Worm (Caenorhabditis elegans) whole organism, late embryonic: ENCODE measurements around the gene H38K22.9.

Experiments used
- C08G9.2 ChIP-seq: sonication (generic microtip); optimal IDR thresholded peaks from 2 replicates; lab custom pipeline; 2016; ENCODE audit warnings: mild to moderate bottlenecking, missing genetic modification characterization, moderate library complexity, missing compliant biosample characterization
- F13H6.1 ChIP-seq: sonication (generic microtip); optimal IDR thresholded peaks from 2 replicates; lab custom pipeline; 2016; ENCODE audit warnings: missing genetic modification characterization, missing compliant biosample characterization
- K02D7.2 ChIP-seq: sonication (generic microtip); optimal IDR thresholded peaks from 2 replicates; lab custom pipeline; 2017; ENCODE audit warnings: mild to moderate bottlenecking, missing genetic modification characterization, missing compliant biosample characterization
- K09A11.1 ChIP-seq: sonication (generic microtip); optimal IDR thresholded peaks from 2 replicates; lab custom pipeline; 2017; ENCODE audit warnings: antibody characterized with exemption, mild to moderate bottlenecking, missing genetic modification characterization, missing compliant biosample characterization; ENCODE audit not compliant: insufficient read depth
- Y22D7AL.16 ChIP-seq: sonication (generic microtip); optimal IDR thresholded peaks from 2 replicates; lab custom pipeline; 2016; ENCODE audit warnings: missing genetic modification characterization, missing compliant biosample characterization
- ceh-14 ChIP-seq: sonication (generic microtip); optimal IDR thresholded peaks from 2 replicates; lab custom pipeline; 2016; ENCODE audit warnings: missing genotype, missing genetic modification characterization, missing compliant biosample characterization
- ceh-18 ChIP-seq: sonication (generic microtip); optimal IDR thresholded peaks from 2 replicates; lab custom pipeline; 2016; ENCODE audit warnings: missing genetic modification characterization, missing compliant biosample characterization
- ceh-19 ChIP-seq: fragments of 200-800 bp; sonication (Bioruptor generic); optimal IDR thresholded peaks from 2 replicates; lab custom pipeline; 2018; ENCODE audit warnings: mild to moderate bottlenecking, missing genetic modification characterization, missing compliant biosample characterization
- ceh-2 ChIP-seq: sonication (generic microtip); optimal IDR thresholded peaks from 2 replicates; lab custom pipeline; 2016; ENCODE audit warnings: missing genotype, missing genetic modification characterization, missing compliant biosample characterization
- ceh-22 ChIP-seq: sonication (generic microtip); optimal IDR thresholded peaks from 2 replicates; lab custom pipeline; 2017; ENCODE audit warnings: missing biosample characterization, missing genetic modification characterization
- ceh-30 ChIP-seq: fragments of 150-350 bp; optimal IDR thresholded peaks from 2 replicates; lab custom pipeline; 2014; ENCODE audit warnings: missing biosample characterization, missing genetic modification characterization
- ceh-31 ChIP-seq: sonication (generic microtip); optimal IDR thresholded peaks from 2 replicates; lab custom pipeline; 2016; ENCODE audit warnings: missing genetic modification characterization, missing compliant biosample characterization
- ceh-48 ChIP-seq: sonication (generic microtip); optimal IDR thresholded peaks from 2 replicates; lab custom pipeline; 2016; ENCODE audit warnings: missing genetic modification characterization, inconsistent platforms, missing compliant biosample characterization
- dmd-4 ChIP-seq: sonication (generic microtip); optimal IDR thresholded peaks from 2 replicates; lab custom pipeline; 2016; ENCODE audit warnings: borderline replicate concordance, missing genetic modification characterization, missing compliant biosample characterization
- dve-1 ChIP-seq: sonication (generic microtip); optimal IDR thresholded peaks from 2 replicates; lab custom pipeline; 2017; ENCODE audit warnings: antibody characterized with exemption, mild to moderate bottlenecking, missing genetic modification characterization, missing compliant biosample characterization
- elt-4 ChIP-seq: sonication (generic microtip); optimal IDR thresholded peaks from 2 replicates; lab custom pipeline; 2016; ENCODE audit warnings: missing genetic modification characterization, missing compliant biosample characterization
- ets-4 ChIP-seq: sonication (generic microtip); optimal IDR thresholded peaks from 2 replicates; lab custom pipeline; 2016; ENCODE audit warnings: missing genetic modification characterization, missing compliant biosample characterization
- hlh-13 ChIP-seq: fragments of 200-800 bp; sonication (Bioruptor generic); optimal IDR thresholded peaks from 2 replicates; lab custom pipeline; 2018; ENCODE audit warnings: mild to moderate bottlenecking, missing genetic modification characterization, missing compliant biosample characterization
- hlh-30 ChIP-seq: sonication (generic microtip); optimal IDR thresholded peaks from 2 replicates; lab custom pipeline; 2017; ENCODE audit warnings: antibody characterized with exemption, missing genetic modification characterization, missing compliant biosample characterization; ENCODE audit not compliant: insufficient read depth
- lim-6 ChIP-seq: sonication (generic microtip); optimal IDR thresholded peaks from 2 replicates; lab custom pipeline; 2016; ENCODE audit warnings: missing genetic modification characterization, missing compliant biosample characterization
- mec-3 ChIP-seq: sonication (generic microtip); optimal IDR thresholded peaks from 2 replicates; lab custom pipeline; 2016; ENCODE audit warnings: borderline replicate concordance, missing genetic modification characterization, missing compliant biosample characterization
- nfya-1 ChIP-seq: sonication (generic microtip); optimal IDR thresholded peaks from 2 replicates; lab custom pipeline; 2017; ENCODE audit warnings: missing genetic modification characterization, mild to moderate bottlenecking, missing compliant biosample characterization, antibody characterized with exemption, moderate library complexity
- pat-9 ChIP-seq: fragments of 200-800 bp; sonication (Bioruptor generic); optimal IDR thresholded peaks from 2 replicates; lab custom pipeline; 2018; ENCODE audit warnings: mild to moderate bottlenecking, missing genetic modification characterization, moderate library complexity, missing compliant biosample characterization
- pha-2 ChIP-seq: sonication (generic microtip); optimal IDR thresholded peaks from 2 replicates; lab custom pipeline; 2017; ENCODE audit warnings: mild to moderate bottlenecking, missing genetic modification characterization, missing compliant biosample characterization
- pros-1 ChIP-seq: fragments of 150-350 bp; optimal IDR thresholded peaks from 2 replicates; lab custom pipeline; 2014; ENCODE audit warnings: missing biosample characterization, missing genetic modification reagents, missing genetic modification characterization
- ref-2 ChIP-seq: sonication (generic microtip); optimal IDR thresholded peaks from 2 replicates; lab custom pipeline; 2016; ENCODE audit warnings: missing genetic modification characterization, missing compliant biosample characterization
- sdc-2 ChIP-seq: sonication (generic microtip); optimal IDR thresholded peaks from 2 replicates; lab custom pipeline; 2016; ENCODE audit warnings: missing genotype, missing genetic modification characterization, missing compliant biosample characterization
- syd-9 ChIP-seq: sonication (generic microtip); optimal IDR thresholded peaks from 2 replicates; lab custom pipeline; 2016; ENCODE audit warnings: mild to moderate bottlenecking, missing genetic modification characterization, moderate library complexity, missing compliant biosample characterization
- tbx-2 ChIP-seq: sonication (generic microtip); optimal IDR thresholded peaks from 2 replicates; lab custom pipeline; 2016; ENCODE audit warnings: missing genetic modification characterization, missing compliant biosample characterization
- unc-42 ChIP-seq: sonication (generic microtip); optimal IDR thresholded peaks from 2 replicates; lab custom pipeline; 2016; ENCODE audit warnings: missing genotype, missing genetic modification characterization, missing compliant biosample characterization
- unc-55 ChIP-seq: sonication (generic microtip); optimal IDR thresholded peaks from 2 replicates; lab custom pipeline; 2017; ENCODE audit warnings: missing biosample characterization, missing genetic modification reagents, missing genetic modification characterization
- unc-86 ChIP-seq: sonication (generic microtip); optimal IDR thresholded peaks from 2 replicates; lab custom pipeline; 2016; ENCODE audit warnings: missing genetic modification characterization, missing compliant biosample characterization

H38K22.9 gene

DNA sequence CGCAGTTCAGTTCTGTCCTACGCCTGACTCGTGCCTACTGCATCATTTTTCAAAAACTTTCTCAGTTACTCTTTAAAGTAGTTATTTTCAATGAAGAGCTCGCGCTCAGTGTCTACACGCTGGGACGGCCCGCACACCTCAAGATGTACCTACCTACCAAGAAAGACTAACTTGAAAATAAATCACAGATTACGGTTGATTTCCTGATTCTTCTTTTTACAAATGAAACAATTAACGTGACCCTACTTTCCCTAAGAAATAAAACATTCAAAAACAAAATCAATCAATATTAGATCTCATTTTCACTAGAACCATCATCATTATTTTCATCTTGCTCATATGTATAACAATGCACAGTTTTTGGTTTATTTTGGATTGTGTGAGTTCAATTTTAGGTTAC is 2.6 kb upstream of the H38K22.9 start, which contains the start of gene H38K22.7:
Gene H38K22.7, plus strand, starts transcription at position 301 of the 400 bp plus-strand sequence.
- TF ChIP-seq syd-9 (tag; lab: Kevin White, UChicago), result no peak
- TF ChIP-seq ets-4, result no peak
- no peak for TF ChIP-seq ceh-2 (tag; lab: Kevin White, UChicago)

DNA sequence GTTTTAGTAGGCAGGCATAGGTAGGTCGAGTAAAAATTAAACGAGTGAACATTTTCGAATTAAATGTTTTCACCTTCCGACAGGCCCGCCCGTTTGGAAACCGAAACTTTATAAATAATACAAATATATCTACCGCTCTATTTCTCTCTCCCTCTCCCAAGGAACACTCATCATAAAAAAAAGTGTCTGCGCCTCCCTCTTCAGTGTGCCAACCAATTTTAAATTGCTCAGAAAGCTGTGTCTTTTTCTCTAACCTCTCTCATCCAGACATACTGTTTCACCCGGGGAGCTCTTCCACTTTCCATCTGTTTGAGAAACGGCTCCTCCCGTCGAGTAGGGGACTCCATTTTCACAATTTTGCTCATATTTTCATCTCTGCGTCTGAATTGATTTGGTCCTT is 839 bp upstream of the H38K22.9 start:
- TF ChIP-seq syd-9 (tag; lab: Kevin White, UChicago) (no peak), unc-42 (tag; lab: Kevin White, UChicago) (peak; percentile 21), mec-3 (tag; lab: Kevin White, UChicago) (no peak), pros-1 (tag; lab: Kevin White, UChicago) (no peak), unc-55 (GFP tag; lab: Kevin White, UChicago) (no peak), ets-4 (no peak), ceh-14 (peak; percentile 12), ceh-48 (tag; lab: Kevin White, UChicago) (no peak), ceh-18 (peak; percentile 22), nfya-1 (tag; lab: Kevin White, UChicago) (peak; percentile 8), sdc-2 (tag; lab: Kevin White, UChicago) (no peak), ref-2 (tag; lab: Kevin White, UChicago) (no peak), pha-2 (no peak)

DNA sequence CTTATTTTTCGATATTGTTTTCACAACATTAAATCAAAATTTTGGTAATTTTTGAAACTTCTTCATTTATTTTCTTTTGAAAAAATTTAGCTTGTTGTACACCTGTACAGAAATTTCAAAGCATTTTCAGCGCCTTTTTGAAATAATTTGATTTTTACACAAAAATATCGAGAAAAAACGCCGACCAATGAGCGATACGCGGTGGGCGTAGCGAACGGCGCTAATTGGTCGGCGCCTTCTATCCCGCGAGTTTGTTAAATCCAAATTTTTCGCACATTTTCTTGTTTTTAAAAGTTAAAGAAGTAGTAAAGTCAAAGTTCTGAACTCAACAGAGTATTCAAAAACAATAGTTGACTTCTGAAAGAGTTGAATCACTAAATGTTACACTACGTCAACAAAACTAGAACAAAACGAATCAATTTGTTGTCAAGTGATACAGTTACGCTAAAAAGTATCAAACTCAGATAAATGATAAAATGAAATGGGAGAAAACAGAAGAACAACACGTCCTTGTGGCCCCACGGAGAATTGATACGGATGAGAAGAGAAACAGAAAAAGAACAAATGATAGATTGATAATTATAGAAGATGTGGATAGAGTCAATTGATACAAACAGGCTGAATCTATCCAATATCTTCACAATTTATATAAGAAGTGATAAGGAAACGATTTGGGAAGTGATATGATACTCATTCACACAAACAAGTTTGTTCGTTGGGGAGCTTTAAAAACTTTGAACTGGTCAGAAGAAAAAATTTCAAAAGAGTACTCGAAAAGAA is 4.4 kb downstream of the H38K22.9 start:
- TF ChIP-seq ceh-31, result no peak
- TF ChIP-seq ceh-30, result no peak
- TF ChIP-seq tbx-2 (tag; lab: Kevin White, UChicago), result no peak
- no peak for TF ChIP-seq ceh-22 (tag; lab: Kevin White, UChicago)
- TF ChIP-seq nfya-1 (tag; lab: Kevin White, UChicago), result peak; percentile 83

DNA sequence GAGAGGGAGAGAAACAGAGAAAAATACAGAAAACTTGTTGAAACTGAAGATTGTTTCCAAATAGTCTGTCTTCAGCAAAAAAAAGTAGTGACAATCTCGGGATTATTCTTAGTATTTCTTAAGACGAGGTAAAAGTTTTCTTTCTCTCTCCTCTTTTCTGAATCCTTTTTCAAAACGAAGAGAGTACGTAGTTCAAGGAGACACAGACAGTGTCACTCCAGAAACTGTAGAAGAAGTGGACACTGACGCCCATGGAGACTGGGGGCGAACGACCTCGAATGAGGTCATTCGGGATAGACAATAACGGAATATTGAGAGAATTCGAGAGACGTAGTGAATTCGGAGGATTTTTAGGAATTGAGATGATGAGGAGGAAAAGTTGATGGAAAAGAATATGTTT is 7.0 kb downstream of the H38K22.9 start, which contains the start of gene gly-6:
Gene gly-6, minus strand, starts transcription at position 245 of the 400 bp plus-strand sequence.
- TF ChIP-seq elt-4 (tag; lab: Kevin White, UChicago), result no peak
- TF ChIP-seq unc-86, result no peak
- no peak for TF ChIP-seq K02D7.2 (tag; lab: Kevin White, UChicago)
- no peak for TF ChIP-seq sdc-2 (tag; lab: Kevin White, UChicago)
- no peak for TF ChIP-seq ets-4
- TF ChIP-seq syd-9 (tag; lab: Kevin White, UChicago), result no peak
- no peak for TF ChIP-seq unc-55 (GFP tag; lab: Kevin White, UChicago)
- no peak for TF ChIP-seq unc-42 (tag; lab: Kevin White, UChicago)
- no peak for TF ChIP-seq ceh-19 (GFP tag; lab: Kevin White, UChicago)
- TF ChIP-seq hlh-30 (tag; lab: Kevin White, UChicago), result no peak
- TF ChIP-seq tbx-2 (tag; lab: Kevin White, UChicago), result no peak
- no peak for TF ChIP-seq K09A11.1 (tag; lab: Kevin White, UChicago)
- TF ChIP-seq dve-1 (tag; lab: Kevin White, UChicago), result no peak

DNA sequence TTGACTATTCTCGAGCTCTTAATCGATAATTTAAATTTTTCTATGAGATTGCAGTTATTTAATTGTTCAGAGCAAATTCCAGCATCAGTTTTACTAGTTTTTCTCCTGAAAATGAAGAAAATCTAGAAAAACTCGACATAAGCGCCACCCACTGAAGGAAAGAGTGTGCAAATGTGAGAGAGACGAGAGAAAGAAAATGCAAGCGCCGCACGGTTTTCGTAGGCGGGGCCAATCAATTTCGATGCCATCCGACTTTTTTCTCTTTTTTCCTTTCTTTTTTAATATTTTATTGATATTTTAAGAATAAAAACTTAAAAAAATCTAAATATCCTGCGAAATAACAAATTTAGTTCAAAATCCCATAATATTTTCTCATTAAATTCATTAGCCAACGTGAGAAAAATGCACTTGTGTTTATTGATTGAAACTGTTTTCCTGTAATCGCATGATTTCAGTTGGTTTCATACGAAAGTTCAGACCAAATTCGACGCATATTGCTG is 8.6 kb downstream of the H38K22.9 start, which contains the start of gene cdk-12:
Gene cdk-12, plus strand, starts transcription at position 450 of the 500 bp plus-strand sequence.
- no peak for TF ChIP-seq Y22D7AL.16 (tag; lab: Kevin White, UChicago)
- TF ChIP-seq tbx-2 (tag; lab: Kevin White, UChicago), result peak; percentile 26
- no peak for TF ChIP-seq dmd-4 (tag; lab: Kevin White, UChicago)
- TF ChIP-seq lim-6, result no peak
- peak; percentile 33 for TF ChIP-seq nfya-1 (tag; lab: Kevin White, UChicago)

DNA sequence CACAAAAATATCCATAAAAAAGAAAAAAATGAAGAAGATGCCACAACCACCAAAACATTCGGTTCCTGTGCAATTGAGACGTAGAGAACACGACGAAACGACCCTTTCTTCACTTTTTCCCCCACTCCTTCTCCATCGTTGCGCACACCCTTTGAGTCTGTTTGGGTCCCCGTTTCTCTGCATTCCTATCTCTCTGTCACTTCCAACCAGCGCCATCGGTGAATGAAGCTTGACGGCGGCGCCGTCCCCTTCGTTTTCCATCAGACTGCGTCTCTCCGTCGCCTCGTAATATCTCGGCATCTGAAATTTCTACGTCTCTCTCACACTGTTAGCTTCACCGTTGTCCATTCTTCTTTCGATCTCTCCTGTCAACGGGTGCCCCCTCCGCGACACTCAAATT is 11.7 kb downstream of the H38K22.9 start:
- TF ChIP-seq F13H6.1 (tag; lab: Kevin White, UChicago), result peak; percentile 10
- TF ChIP-seq nfya-1 (tag; lab: Kevin White, UChicago), result peak; percentile 26
- no peak for TF ChIP-seq ceh-48 (tag; lab: Kevin White, UChicago)
- TF ChIP-seq ceh-31, result peak; percentile 51
- TF ChIP-seq unc-55 (GFP tag; lab: Kevin White, UChicago), result peak; percentile 41
- TF ChIP-seq ceh-14, result peak; percentile 13
- TF ChIP-seq C08G9.2 (tag; lab: Kevin White, UChicago), result peak; percentile 19
- TF ChIP-seq hlh-13 (GFP tag; lab: Kevin White, UChicago), result no peak
- TF ChIP-seq pat-9, result no peak
- TF ChIP-seq unc-42 (tag; lab: Kevin White, UChicago), result peak; percentile 14
